Fruit fly (Drosophila melanogaster): ENCODE measurements around the gene CG32085.

DNA sequence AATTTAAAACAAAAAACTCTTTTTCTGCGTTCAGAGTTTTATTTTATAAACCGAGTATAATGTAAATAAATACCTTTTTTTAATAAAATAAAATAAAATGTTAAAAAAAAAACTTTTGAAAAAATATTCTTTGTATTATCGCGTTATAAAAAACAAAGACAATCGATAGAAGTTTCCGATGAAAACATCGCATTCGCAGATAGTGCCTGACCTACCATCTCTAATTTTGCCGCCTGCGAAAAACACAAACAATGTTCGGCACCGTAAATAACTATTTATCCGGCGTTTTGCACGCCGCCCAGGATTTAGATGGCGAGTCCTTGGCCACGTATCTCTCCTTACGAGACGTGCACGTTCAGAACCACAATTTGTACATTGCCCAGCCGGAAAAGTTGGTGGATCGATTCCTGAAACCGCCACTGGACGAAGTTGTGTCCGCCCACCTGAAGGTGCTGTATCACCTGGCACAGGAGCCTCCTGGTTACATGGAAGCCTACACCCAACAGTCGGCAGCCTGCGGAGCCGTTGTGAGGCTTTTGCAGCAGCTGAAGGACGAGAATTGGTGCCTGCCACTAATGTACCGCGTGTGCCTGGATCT is 53.8 kb downstream of the CG32085 start, which contains the start of gene PCID2:
- TF ChIP-seq Pif1B (GFP tag; optimal IDR thresholded peaks at IDR 0.05): no peak
- TF ChIP-seq CG34367 (tag; optimal IDR thresholded peaks at IDR 0.05): no peak
- no peak for TF ChIP-seq Ets98B (GFP tag; IDR thresholded peaks at IDR 0.05)

All from whole organism, pupa.